Worm (Caenorhabditis elegans): Measurements from ENCODE around the gene C03B1.1.

DNA sequence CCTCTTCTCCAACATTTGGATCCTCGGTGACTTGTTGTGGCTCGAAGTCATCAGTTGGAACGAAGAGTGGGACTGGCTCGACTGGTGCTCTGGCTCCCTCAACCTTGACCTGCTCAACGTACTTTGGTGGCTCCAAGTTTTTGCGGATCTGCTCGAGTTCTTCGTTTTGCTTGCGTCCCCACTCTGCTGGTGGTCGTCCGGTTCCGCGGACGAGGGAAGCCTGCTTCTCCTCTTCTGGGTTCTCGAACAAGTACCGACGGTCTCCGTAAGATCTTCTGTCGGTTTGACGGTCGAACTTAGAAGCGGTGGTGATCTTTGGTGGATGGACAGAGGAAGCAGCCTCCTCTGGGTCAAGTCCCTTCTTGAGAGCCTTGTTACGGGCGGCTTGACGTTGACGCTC lies 34.2 kb downstream of the C03B1.1 start:
- no peak for TF ChIP-seq ztf-11 (tag; optimal IDR thresholded peaks at IDR 0.05)
- no peak for TF ChIP-seq mep-1 (tag; optimal IDR thresholded peaks at IDR 0.05)
- no peak for TF ChIP-seq ham-2 (GFP tag; optimal IDR thresholded peaks at IDR 0.05)
- no peak for TF ChIP-seq tbx-8 (GFP tag; optimal IDR thresholded peaks at IDR 0.05)
- no peak for TF ChIP-seq snpc-4 (tag; optimal IDR thresholded peaks at IDR 0.05)
- TF ChIP-seq lsy-2 (tag; optimal IDR thresholded peaks at IDR 0.05), result no peak
- TF ChIP-seq nhr-237 (tag; optimal IDR thresholded peaks at IDR 0.05), result no peak
- TF ChIP-seq drap-1 (GFP tag; optimal IDR thresholded peaks at IDR 0.05), result no peak
- no peak for TF ChIP-seq ceh-83 (GFP tag; optimal IDR thresholded peaks at IDR 0.05)
- no peak for TF ChIP-seq unc-39 (tag; optimal IDR thresholded peaks at IDR 0.05)

Measured in whole organism, mixed stage, embryonic.